Worm (Caenorhabditis elegans) whole organism, late embryonic: ENCODE results near the gene ttr-59.

Experiments
- T23F11.4 ChIP-seq: fragments of 200-800 bp; sonication (Bioruptor generic); optimal IDR thresholded peaks from 2 replicates; lab custom pipeline; 2018; ENCODE audit warnings: mild to moderate bottlenecking, missing genetic modification characterization, missing compliant biosample characterization
- ceh-19 ChIP-seq: fragments of 200-800 bp; sonication (Bioruptor generic); optimal IDR thresholded peaks from 2 replicates; lab custom pipeline; 2018; ENCODE audit warnings: mild to moderate bottlenecking, missing genetic modification characterization, missing compliant biosample characterization
- elt-2 ChIP-seq: sonication (generic microtip); optimal IDR thresholded peaks from 2 replicates; lab custom pipeline; 2016; ENCODE audit warnings: missing genetic modification reagents, missing genetic modification characterization, missing compliant biosample characterization
- pax-1 ChIP-seq: fragments of 150-350 bp; optimal IDR thresholded peaks from 2 replicates; lab custom pipeline; 2014; ENCODE audit warnings: missing biosample characterization, missing genetic modification characterization
- pqm-1 ChIP-seq: sonication (generic microtip); optimal IDR thresholded peaks from 2 replicates; lab custom pipeline; 2016; ENCODE audit warnings: missing genetic modification characterization, missing compliant biosample characterization

DNA sequence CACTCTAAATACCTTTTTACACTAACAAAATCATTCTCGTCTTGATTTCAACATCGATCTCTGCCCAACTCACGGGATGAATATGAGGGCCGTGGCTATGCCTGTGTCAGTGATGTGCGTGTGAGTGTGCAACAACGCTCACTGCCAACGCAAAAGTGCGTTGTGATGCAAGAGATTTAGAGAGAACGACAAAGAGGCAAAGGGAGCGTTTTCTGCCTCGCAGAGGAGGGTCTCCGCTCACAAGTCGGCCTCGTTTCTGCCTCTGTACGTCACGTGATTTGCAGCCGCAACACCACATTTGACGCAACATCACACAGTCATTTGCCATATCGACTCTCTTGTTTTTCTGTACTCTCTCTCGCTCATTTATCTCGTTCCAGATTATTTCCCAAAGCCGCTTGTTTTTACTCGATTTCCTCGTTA, 4.7 kb downstream of the ttr-59 start, which contains the start of gene epg-7:
- TF ChIP-seq pqm-1 (peak; percentile 63), ceh-19 (no peak), elt-2 (peak; percentile 62), pax-1 (no peak), T23F11.4 (GFP tag; lab: Kevin White, UChicago) (no peak)
